Fruit fly (Drosophila melanogaster) whole organism, embryonic: ENCODE data around the gene CG32537.

Experiments used
- CG31388 ChIP-seq: fragments of 200-800 bp; sonication (Bioruptor generic); optimal IDR thresholded peaks from 2 replicates; lab custom pipeline; 2016; ENCODE audit warnings: missing biosample characterization, missing genetic modification characterization
- CG34376 ChIP-seq: fragments of 200-800 bp; sonication (Bioruptor generic); optimal IDR thresholded peaks from 2 replicates; lab custom pipeline; 2018; ENCODE audit warnings: missing biosample characterization, mild to moderate bottlenecking, missing genetic modification characterization
- CG9215 ChIP-seq: fragments of 200-800 bp; sonication (Bioruptor generic); IDR thresholded peaks from 2 replicates; pipeline ENCODE4 v1.3.6; 2022; ENCODE audit warnings: missing biosample characterization, missing genetic modification characterization
- CG9727 ChIP-seq: fragments of 200-800 bp; sonication (Bioruptor generic); optimal IDR thresholded peaks from 3 replicates; lab custom pipeline; 2017; ENCODE audit warnings: missing biosample characterization, mild to moderate bottlenecking, missing genetic modification characterization
- Dll ChIP-seq: fragments of 200-800 bp; sonication (Bioruptor generic); IDR thresholded peaks from 4 replicates; pipeline ENCODE4 v1.3.6; 2022; ENCODE audit warnings: missing biosample characterization, missing genetic modification characterization; ENCODE audit not compliant: partially characterized antibody
- cg ChIP-seq: fragments of 200-800 bp; sonication (Bioruptor generic); optimal IDR thresholded peaks from 3 replicates; lab custom pipeline; 2019; ENCODE audit warnings: missing biosample characterization, mild to moderate bottlenecking, missing genetic modification characterization, moderate library complexity
- run ChIP-seq: fragments of 200-800 bp; sonication (Bioruptor generic); optimal IDR thresholded peaks from 3 replicates; lab custom pipeline; 2018; ENCODE audit warnings: missing biosample characterization, mild to moderate bottlenecking, missing genetic modification characterization
- sim ChIP-seq: fragments of 200-800 bp; sonication (Bioruptor generic); IDR thresholded peaks from 2 replicates; pipeline ENCODE4 v1.3.6; 2022; ENCODE audit warnings: missing biosample characterization, missing genetic modification characterization
- sqz ChIP-seq: fragments of 200-800 bp; sonication (Bioruptor generic); optimal IDR thresholded peaks from 3 replicates; lab custom pipeline; 2018; ENCODE audit warnings: missing biosample characterization, mild to moderate bottlenecking, missing genetic modification characterization

DNA sequence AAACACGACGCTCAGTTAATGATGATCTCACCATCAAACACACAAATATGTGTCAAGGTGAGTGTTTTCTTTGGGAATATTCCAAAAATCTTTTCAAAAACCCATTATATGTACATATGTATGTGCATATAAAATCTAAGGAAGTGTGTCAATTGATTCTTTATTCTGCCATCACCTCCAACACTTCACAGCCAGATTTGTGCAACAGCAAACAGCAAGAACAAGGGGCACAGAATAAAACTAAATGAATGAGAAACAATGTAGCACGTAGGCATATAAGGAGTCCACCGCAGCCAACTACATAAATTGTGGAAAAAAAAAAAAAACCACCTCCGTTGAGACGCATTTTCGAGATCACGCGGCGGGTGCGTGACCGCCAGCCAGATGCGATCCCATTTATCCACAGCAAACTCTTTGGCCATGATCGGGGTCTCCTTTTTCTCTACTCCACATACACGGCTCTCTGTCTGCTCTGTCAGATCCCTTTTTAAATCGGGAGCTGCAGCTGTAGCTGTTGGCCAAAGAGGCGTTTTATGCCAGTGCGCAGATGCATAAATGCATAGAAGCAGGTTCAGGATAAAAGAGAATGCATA, 19.6 kb upstream of the CG32537 start:
- TF ChIP-seq CG9727: no peak
- TF ChIP-seq CG9215 (GFP tag; lab: Robert Waterston, UW): no peak
- no peak for TF ChIP-seq cg (GFP tag; lab: Kevin White, UChicago)
- no peak for TF ChIP-seq sim
- no peak for TF ChIP-seq run
- no peak for TF ChIP-seq Dll (GFP tag; lab: Robert Waterston, UW)
- TF ChIP-seq sqz (GFP tag; lab: Kevin White, UChicago): no peak
- TF ChIP-seq CG34376 (GFP tag; lab: Kevin White, UChicago): no peak
- TF ChIP-seq CG31388 (GFP tag; lab: Kevin White, UChicago): no peak
